Fruit fly (Drosophila melanogaster): ENCODE measurements around the gene CG2841.
A peak's percentile ranks its signal among the peaks of the same experiment; 100 is the strongest.

Gene CG2841

dm6 chrX:2323661-2324293 is 42.4 kb downstream of the CG2841 start:
- TF ChIP-seq CG17801 (GFP tag; optimal IDR thresholded peaks at IDR 0.05; ENCODE audit: partially characterized antibody) = no peak

- TF ChIP-seq CG17801 (GFP tag; optimal IDR thresholded peaks at IDR 0.05; ENCODE audit: partially characterized antibody) = no peak
Observed at dm6 chrX:2321900-2322555, 44.1 kb downstream of the CG2841 start.

- no peak for TF ChIP-seq CG17801 (GFP tag; optimal IDR thresholded peaks at IDR 0.05; ENCODE audit: partially characterized antibody)
Observed at dm6 chrX:2320892-2321291, 45.3 kb downstream of the CG2841 start.

- TF ChIP-seq CG17801 (GFP tag; optimal IDR thresholded peaks at IDR 0.05; ENCODE audit: partially characterized antibody) = no peak
Observed at dm6 chrX:2319783-2320182, 46.4 kb downstream of the CG2841 start.

- no peak for TF ChIP-seq CG17801 (GFP tag; optimal IDR thresholded peaks at IDR 0.05; ENCODE audit: partially characterized antibody)
Observed at dm6 chrX:2318369-2318768, 47.8 kb downstream of the CG2841 start.

- TF ChIP-seq CG17801 (GFP tag; optimal IDR thresholded peaks at IDR 0.05; ENCODE audit: partially characterized antibody) = peak; percentile 66
Observed at dm6 chrX:2317347-2317832, 48.8 kb downstream of the CG2841 start.

- no peak for TF ChIP-seq CG17801 (GFP tag; optimal IDR thresholded peaks at IDR 0.05; ENCODE audit: partially characterized antibody)
Observed at dm6 chrX:2308403-2308965, 57.7 kb downstream of the CG2841 start.

- TF ChIP-seq CG17801 (GFP tag; optimal IDR thresholded peaks at IDR 0.05; ENCODE audit: partially characterized antibody) = no peak
Observed at dm6 chrX:2307564-2307963, 58.6 kb downstream of the CG2841 start.

dm6 chrX:2306760-2307159 is 59.4 kb downstream of the CG2841 start:
- no peak for TF ChIP-seq CG17801 (GFP tag; optimal IDR thresholded peaks at IDR 0.05; ENCODE audit: partially characterized antibody)

dm6 chrX:2306307-2306706 is 59.8 kb downstream of the CG2841 start:
- TF ChIP-seq CG17801 (GFP tag; optimal IDR thresholded peaks at IDR 0.05; ENCODE audit: partially characterized antibody) = no peak

- peak; percentile 69 for TF ChIP-seq CG17801 (GFP tag; optimal IDR thresholded peaks at IDR 0.05; ENCODE audit: partially characterized antibody)
Observed at dm6 chrX:2305842-2306300, 60.3 kb downstream of the CG2841 start.

dm6 chrX:2305281-2305680 is 60.9 kb downstream of the CG2841 start:
- TF ChIP-seq CG17801 (GFP tag; optimal IDR thresholded peaks at IDR 0.05; ENCODE audit: partially characterized antibody) = no peak

dm6 chrX:2304514-2305235 is 61.5 kb downstream of the CG2841 start:
- TF ChIP-seq CG17801 (GFP tag; optimal IDR thresholded peaks at IDR 0.05; ENCODE audit: partially characterized antibody) = no peak

dm6 chrX:2303771-2304513 is 62.2 kb downstream of the CG2841 start:
- peak; percentile 94 for TF ChIP-seq CG17801 (GFP tag; optimal IDR thresholded peaks at IDR 0.05; ENCODE audit: partially characterized antibody)

dm6 chrX:2302875-2303274 is 63.3 kb downstream of the CG2841 start:
- no peak for TF ChIP-seq CG17801 (GFP tag; optimal IDR thresholded peaks at IDR 0.05; ENCODE audit: partially characterized antibody)
